Fruit fly (Drosophila melanogaster): ENCODE data around the gene mura.

DNA sequence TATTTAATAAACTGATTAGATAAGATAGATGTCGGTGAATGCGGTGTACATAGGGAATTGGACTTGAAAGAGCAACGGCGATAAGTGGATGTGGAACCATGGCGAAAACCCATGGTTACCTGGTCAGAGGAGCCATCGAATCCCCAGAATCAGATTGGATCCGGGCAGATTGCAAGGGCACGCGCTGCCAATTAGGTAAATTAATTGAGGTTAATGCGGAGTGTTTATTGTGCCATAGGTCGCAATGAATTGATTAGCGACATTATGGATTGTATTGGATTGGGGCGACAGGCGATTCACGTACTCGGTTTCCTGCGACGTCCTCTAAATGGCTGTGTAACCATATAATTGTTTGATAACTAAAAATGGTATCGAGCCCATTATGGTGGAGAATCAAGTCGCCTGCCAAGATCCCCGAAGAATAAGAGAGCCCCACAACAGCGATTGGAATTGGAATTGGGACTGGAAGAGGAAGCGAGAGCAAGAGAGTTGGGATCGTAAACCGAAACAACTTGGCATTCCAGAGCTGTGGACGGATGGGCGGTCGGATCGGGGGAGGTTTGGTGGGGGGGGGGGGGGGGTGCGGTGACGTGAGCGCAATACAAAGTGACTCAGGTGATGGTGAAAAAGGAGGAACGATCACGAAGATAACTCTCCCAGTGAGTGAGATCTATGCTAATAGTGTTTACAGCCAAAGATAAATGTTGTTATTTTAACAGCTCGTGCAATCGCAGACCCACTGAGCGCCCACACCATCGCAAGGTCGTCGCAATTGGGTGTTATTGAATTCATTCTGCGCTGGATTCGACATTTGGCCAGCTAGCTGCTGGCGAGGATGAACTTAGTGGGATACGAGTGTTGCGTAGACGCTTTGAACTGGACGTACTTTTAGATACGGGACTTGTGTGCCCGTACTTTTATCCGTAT is 49.9 kb downstream of the mura start:
- no peak for TF ChIP-seq Nf-YB (GFP tag; optimal IDR thresholded peaks at IDR 0.05)
- TF ChIP-seq Asciz (GFP tag; optimal IDR thresholded peaks at IDR 0.05), result no peak
- TF ChIP-seq Pdp1 (GFP tag; optimal IDR thresholded peaks at IDR 0.05), result no peak
- TF ChIP-seq crol (GFP tag; IDR thresholded peaks at IDR 0.05), result peak; percentile 96
- TF ChIP-seq bbx (GFP tag; IDR thresholded peaks at IDR 0.05; ENCODE audit: partially characterized antibody), result no peak
- TF ChIP-seq HmgD (GFP tag; optimal IDR thresholded peaks at IDR 0.05), result no peak
- TF ChIP-seq CG10543 (GFP tag; optimal IDR thresholded peaks at IDR 0.05), result peak; percentile 88
- no peak for TF ChIP-seq CG2202 (tag; optimal IDR thresholded peaks at IDR 0.05)
- no peak for TF ChIP-seq h (optimal IDR thresholded peaks at IDR 0.05)
- no peak for TF ChIP-seq CG12744 (GFP tag; optimal IDR thresholded peaks at IDR 0.05)
- TF ChIP-seq CG10979 (tag; optimal IDR thresholded peaks at IDR 0.05), result no peak
- no peak for TF ChIP-seq bab2 (GFP tag; optimal IDR thresholded peaks at IDR 0.05)
